Fruit fly (Drosophila melanogaster) whole organism, embryonic: ENCODE results near the gene CG14803.
A peak's percentile ranks its signal among the peaks of the same experiment; 100 is the strongest.

Source experiments
- CG13287 ChIP-seq: fragments of 200-800 bp; sonication (Bioruptor generic); IDR thresholded peaks from 2 replicates; pipeline ENCODE4 v1.3.6; 2022; ENCODE audit warnings: missing biosample characterization, missing genetic modification characterization; ENCODE audit not compliant: partially characterized antibody
- CG14667 ChIP-seq: fragments of 200-800 bp; sonication (Bioruptor generic); IDR thresholded peaks from 2 replicates; pipeline ENCODE4 v1.3.6; 2022; ENCODE audit warnings: missing biosample characterization, missing genetic modification characterization
- CG15479 ChIP-seq: fragments of 200-800 bp; sonication (Bioruptor generic); optimal IDR thresholded peaks from 3 replicates; lab custom pipeline; 2019; ENCODE audit warnings: missing biosample characterization, mild to moderate bottlenecking, missing genetic modification characterization, moderate library complexity
- CG1603 ChIP-seq: fragments of 200-800 bp; sonication (Bioruptor generic); optimal IDR thresholded peaks from 2 replicates; lab custom pipeline; 2019; ENCODE audit warnings: missing biosample characterization, mild to moderate bottlenecking, missing genetic modification characterization, moderate library complexity
- CG17361 ChIP-seq: fragments of 200-800 bp; sonication (Bioruptor generic); IDR thresholded peaks from 3 replicates; pipeline ENCODE4 v1.3.6; 2022; ENCODE audit warnings: missing biosample characterization, missing genetic modification characterization
- CG17802 ChIP-seq: fragments of 200-800 bp; sonication (Bioruptor generic); optimal IDR thresholded peaks from 2 replicates; lab custom pipeline; 2018; ENCODE audit warnings: missing biosample characterization, mild to moderate bottlenecking, missing genetic modification characterization, moderate library complexity
- CG18262 ChIP-seq: fragments of 200-800 bp; optimal IDR thresholded peaks from 3 replicates; lab custom pipeline; 2019; ENCODE audit warnings: missing biosample characterization, mild to moderate bottlenecking, missing genetic modification characterization, moderate library complexity
- CG18619 ChIP-seq: fragments of 200-800 bp; sonication (Bioruptor generic); optimal IDR thresholded peaks from 3 replicates; lab custom pipeline; 2017; ENCODE audit warnings: missing biosample characterization, mild to moderate bottlenecking, missing genetic modification characterization
- CG2120 ChIP-seq: fragments of 200-800 bp; sonication (Bioruptor generic); optimal IDR thresholded peaks from 3 replicates; lab custom pipeline; 2016; ENCODE audit warnings: missing biosample characterization, missing genetic modification characterization
- CG30020 ChIP-seq: fragments of 200-800 bp; optimal IDR thresholded peaks from 2 replicates; lab custom pipeline; 2019; ENCODE audit warnings: missing biosample characterization, mild to moderate bottlenecking, missing genetic modification characterization, moderate library complexity
- CG3065 ChIP-seq: fragments of 200-800 bp; sonication (Bioruptor generic); optimal IDR thresholded peaks from 2 replicates; lab custom pipeline; 2016; ENCODE audit warnings: missing biosample characterization, missing genetic modification characterization
- CG3995 ChIP-seq: fragments of 200-800 bp; sonication (Bioruptor generic); optimal IDR thresholded peaks from 3 replicates; lab custom pipeline; 2016; ENCODE audit warnings: missing biosample characterization, missing genetic modification characterization
- CG4730 ChIP-seq: fragments of 200-800 bp; sonication (Bioruptor generic); IDR thresholded peaks from 2 replicates; pipeline ENCODE4 v1.3.6; 2022; ENCODE audit warnings: missing biosample characterization, missing genetic modification characterization
- CG6765 ChIP-seq: fragments of 200-800 bp; sonication (Bioruptor generic); optimal IDR thresholded peaks from 3 replicates; lab custom pipeline; 2017; ENCODE audit warnings: missing biosample characterization, mild to moderate bottlenecking, missing genetic modification characterization
- CG8290 ChIP-seq, 3 experiments: fragments of 200-800 bp; sonication (Bioruptor generic); optimal IDR thresholded peaks; 2 replicates each; lab custom pipeline; 2016 to 2019; ENCODE audit warnings: missing biosample characterization in 3 of 3, missing genetic modification characterization in 3 of 3, mild to moderate bottlenecking in 2 of 3, moderate library complexity in 1 of 3
- CG8388 ChIP-seq: fragments of 200-800 bp; sonication (Bioruptor generic); optimal IDR thresholded peaks from 2 replicates; lab custom pipeline; 2019; ENCODE audit warnings: missing biosample characterization, mild to moderate bottlenecking, missing genetic modification characterization, moderate library complexity
- D19B ChIP-seq: fragments of 200-800 bp; sonication (Bioruptor generic); optimal IDR thresholded peaks from 2 replicates; lab custom pipeline; 2017; ENCODE audit warnings: missing biosample characterization, mild to moderate bottlenecking, missing genetic modification characterization
- Dad ChIP-seq: fragments of 200-800 bp; sonication (Bioruptor generic); optimal IDR thresholded peaks from 3 replicates; lab custom pipeline; 2016; ENCODE audit warnings: missing biosample characterization, missing genetic modification characterization
- Dbx ChIP-seq: fragments of 200-800 bp; sonication (Bioruptor generic); IDR thresholded peaks from 3 replicates; pipeline ENCODE4 v1.3.6; 2022; ENCODE audit warnings: missing biosample characterization, missing genetic modification characterization
- HLH4C ChIP-seq: fragments of 200-800 bp; sonication (Bioruptor generic); IDR thresholded peaks from 3 replicates; pipeline ENCODE4 v1.3.6; 2022; ENCODE audit warnings: missing biosample characterization, missing genetic modification characterization; ENCODE audit not compliant: partially characterized antibody
- Hr78 ChIP-seq, 2 experiments: fragments of 200-800 bp in 1 of 2; fragments of >200 bp in 1 of 2; sonication (Bioruptor generic) in 1 of 2; optimal IDR thresholded peaks; 2 replicates each; lab custom pipeline; 2017 to 2019; ENCODE audit warnings: missing biosample characterization in 2 of 2, missing genetic modification characterization in 2 of 2, mild to moderate bottlenecking in 1 of 2, moderate library complexity in 1 of 2
- Neu2 ChIP-seq: fragments of 200-800 bp; sonication (Bioruptor generic); optimal IDR thresholded peaks from 3 replicates; lab custom pipeline; 2016; ENCODE audit warnings: missing biosample characterization, missing genetic modification characterization, borderline replicate concordance
- Ptx1 ChIP-seq: fragments of 200-800 bp; sonication (Bioruptor generic); IDR thresholded peaks from 2 replicates; pipeline ENCODE4 v1.3.6; 2022; ENCODE audit warnings: missing biosample characterization, missing genetic modification characterization
- Sox102F ChIP-seq: fragments of 200-800 bp; sonication (Bioruptor generic); optimal IDR thresholded peaks from 2 replicates; lab custom pipeline; 2018; ENCODE audit warnings: missing biosample characterization, mild to moderate bottlenecking, missing genetic modification characterization, moderate library complexity
- al ChIP-seq: fragments of 200-800 bp; sonication (Bioruptor generic); IDR thresholded peaks from 2 replicates; pipeline ENCODE4 v1.3.6; 2022; ENCODE audit warnings: missing biosample characterization, missing genetic modification characterization
- ase ChIP-seq: fragments of 200-800 bp; sonication (Bioruptor generic); IDR thresholded peaks from 3 replicates; pipeline ENCODE4 v1.3.6; 2022; ENCODE audit warnings: missing biosample characterization, missing genetic modification characterization
- cad ChIP-seq: fragments of >200 bp; optimal IDR thresholded peaks from 2 replicates; lab custom pipeline; 2017; ENCODE audit warnings: missing biosample characterization, missing genetic modification characterization
- chinmo ChIP-seq: fragments of 200-800 bp; sonication (Bioruptor generic); IDR thresholded peaks from 4 replicates; pipeline ENCODE4 v1.3.6; 2022; ENCODE audit warnings: missing biosample characterization, missing genetic modification characterization; ENCODE audit not compliant: partially characterized antibody
- crc ChIP-seq: fragments of 200-800 bp; sonication (Bioruptor generic); optimal IDR thresholded peaks from 2 replicates; lab custom pipeline; 2016; ENCODE audit warnings: missing biosample characterization, missing genetic modification characterization
- crp ChIP-seq, 2 experiments: fragments of 200-800 bp; sonication (Bioruptor generic); optimal IDR thresholded peaks; 2 replicates in 1 of 2; 3 replicates in 1 of 2; lab custom pipeline; 2017; ENCODE audit warnings: missing biosample characterization in 2 of 2, missing genetic modification characterization in 2 of 2, mild to moderate bottlenecking in 1 of 2, moderate library complexity in 1 of 2
- dati ChIP-seq: fragments of 200-800 bp; sonication (Bioruptor generic); IDR thresholded peaks from 2 replicates; pipeline ENCODE4 v1.3.6; 2022; ENCODE audit warnings: missing biosample characterization, missing genetic modification characterization
- dpn ChIP-seq, 2 experiments: fragments of 200-800 bp; sonication (Bioruptor generic); optimal IDR thresholded peaks; 3 replicates each; lab custom pipeline; 2016; ENCODE audit warnings: missing biosample characterization in 2 of 2, missing genetic modification characterization in 2 of 2
- dysf ChIP-seq: fragments of 200-800 bp; sonication (Bioruptor generic); IDR thresholded peaks from 3 replicates; pipeline ENCODE4 v1.3.6; 2022; ENCODE audit warnings: missing biosample characterization, missing genetic modification characterization
- gce ChIP-seq: fragments of 200-800 bp; sonication (Bioruptor generic); IDR thresholded peaks from 3 replicates; pipeline ENCODE4 v1.3.6; 2022; ENCODE audit warnings: missing biosample characterization, missing genetic modification characterization
- her ChIP-seq: fragments of 200-800 bp; sonication (Bioruptor generic); optimal IDR thresholded peaks from 2 replicates; lab custom pipeline; 2016; ENCODE audit warnings: missing biosample characterization, missing genetic modification characterization
- lab ChIP-seq: fragments of 200-800 bp; sonication (Bioruptor generic); optimal IDR thresholded peaks from 3 replicates; lab custom pipeline; 2017; ENCODE audit warnings: missing biosample characterization, missing genetic modification characterization, mild to moderate bottlenecking, moderate library complexity, missing genetic modification reagents
- lbe ChIP-seq: fragments of 200-800 bp; sonication (Bioruptor generic); optimal IDR thresholded peaks from 2 replicates; lab custom pipeline; 2016; ENCODE audit warnings: missing biosample characterization, mild to moderate bottlenecking, missing genetic modification characterization
- nmo ChIP-seq: fragments of 200-800 bp; sonication (Bioruptor generic); optimal IDR thresholded peaks from 2 replicates; lab custom pipeline; 2018; ENCODE audit warnings: missing biosample characterization, mild to moderate bottlenecking, missing genetic modification characterization, moderate library complexity
- otp ChIP-seq: fragments of 200-800 bp; sonication (Bioruptor generic); IDR thresholded peaks from 3 replicates; pipeline ENCODE4, ENCODE4 v1.3.6; 2022; ENCODE audit warnings: missing biosample characterization, missing genetic modification characterization
- pan ChIP-seq, 4 experiments: fragments of >200 bp in 3 of 4; fragments of 200-800 bp in 1 of 4; sonication (Bioruptor generic) in 1 of 4; optimal IDR thresholded peaks in 3 of 4; IDR thresholded peaks in 1 of 4; 2 replicates each; pipeline versions ENCODE4 v1.3.6 to Lab custom; 2017 to 2022; ENCODE audit warnings: missing biosample characterization in 2 of 4, missing genetic modification characterization in 2 of 4, mixed read lengths in 1 of 4
- phol ChIP-seq: fragments of 200-800 bp; sonication (Bioruptor generic); optimal IDR thresholded peaks from 3 replicates; lab custom pipeline; 2018; ENCODE audit warnings: missing biosample characterization, mild to moderate bottlenecking, missing genetic modification characterization, moderate library complexity
- sob ChIP-seq: fragments of 200-800 bp; sonication (Bioruptor generic); IDR thresholded peaks from 2 replicates; pipeline ENCODE4 v1.3.6; 2022; ENCODE audit warnings: missing biosample characterization, missing genetic modification characterization
- tll ChIP-seq, 2 experiments: fragments of 200-800 bp in 1 of 2; fragments of >200 bp in 1 of 2; sonication (Bioruptor generic) in 1 of 2; optimal IDR thresholded peaks; 2 replicates each; lab custom pipeline; 2017 to 2019; ENCODE audit warnings: missing biosample characterization in 2 of 2, missing genetic modification characterization in 2 of 2, mild to moderate bottlenecking in 1 of 2, moderate library complexity in 1 of 2
- ttk ChIP-seq: fragments of 200-800 bp; sonication (Bioruptor generic); IDR thresholded peaks from 2 replicates; pipeline ENCODE4 v2.1.2; 2022; ENCODE audit warnings: missing biosample characterization, missing genetic modification characterization
- tx ChIP-seq: fragments of 200-800 bp; sonication (Bioruptor generic); optimal IDR thresholded peaks from 2 replicates; lab custom pipeline; 2016; ENCODE audit warnings: missing biosample characterization, missing genetic modification characterization
- zen ChIP-seq: fragments of 200-800 bp; sonication (Bioruptor generic); optimal IDR thresholded peaks from 3 replicates; lab custom pipeline; 2018; ENCODE audit warnings: missing biosample characterization, mild to moderate bottlenecking, missing genetic modification characterization, moderate library complexity

Gene CG14803

dm6 chrX:1823883-1824609 lies 44.6 kb upstream of the CG14803 start:
- no peak for TF ChIP-seq CG3065
- no peak for TF ChIP-seq al (GFP tag; lab: Robert Waterston, UW)
- TF ChIP-seq crp (GFP tag; optimal IDR thresholded peaks at IDR 0.05; lab: Kevin White, UChicago), result peak in 1 of 2 experiments; percentile 43
- TF ChIP-seq zen (tag; lab: Kevin White, UChicago), result peak; percentile 81
- TF ChIP-seq dati (GFP tag; lab: Robert Waterston, UW), result no peak
- TF ChIP-seq chinmo (GFP tag; lab: Robert Waterston, UW), result 0 out of 4 replicates have a peak, but pooled peaks have one; percentile 70
- TF ChIP-seq cad (GFP tag; lab: Kevin White, UChicago), result peak; percentile 71
- no peak for TF ChIP-seq CG13287
- peak; percentile 68 for TF ChIP-seq CG3995 (GFP tag; lab: Kevin White, UChicago)
- TF ChIP-seq tll (GFP tag; optimal IDR thresholded peaks at IDR 0.05; lab: Kevin White, UChicago), result peak in 1 of 2 experiments; percentile 90
- peak; percentile 92 for TF ChIP-seq Neu2
- no peak for TF ChIP-seq CG18619 (GFP tag; lab: Kevin White, UChicago)
- peak; percentile 67 for TF ChIP-seq CG15479 (GFP tag; lab: Kevin White, UChicago)
- TF ChIP-seq, all 482 proteins: peak for 8

- peak; percentile 8 for TF ChIP-seq tx
- no peak for TF ChIP-seq CG17802 (tag; lab: Kevin White, UChicago)
- no peak for TF ChIP-seq her (GFP tag; lab: Kevin White, UChicago)
- no peak for TF ChIP-seq CG18262
- TF ChIP-seq CG17361 (GFP tag; lab: Robert Waterston, UW), result 0 out of 3 replicates have a peak, but pooled peaks have one; percentile 29
- peak in 1 of 2 experiments; percentile 45 for TF ChIP-seq Hr78 (GFP tag; optimal IDR thresholded peaks at IDR 0.05; lab: Kevin White, UChicago)
- peak; percentile 31 for TF ChIP-seq Sox102F (GFP tag; lab: Kevin White, UChicago)
- peak; percentile 59 for TF ChIP-seq Ptx1 (GFP tag; lab: Robert Waterston, UW)
- TF ChIP-seq CG2120 (GFP tag; lab: Kevin White, UChicago), result peak; percentile 28
- TF ChIP-seq CG30020 (tag; lab: Kevin White, UChicago), result no peak
- TF ChIP-seq Dad (GFP tag; lab: Kevin White, UChicago), result no peak
- TF ChIP-seq CG14667 (GFP tag; lab: Robert Waterston, UW), result peak; percentile 27; the same call in 1 of the 2 replicates
- peak in 1 of 2 experiments; percentile 15 for TF ChIP-seq dpn (GFP tag; optimal IDR thresholded peaks at IDR 0.05; lab: Kevin White, UChicago)
- TF ChIP-seq gce (GFP tag; lab: Robert Waterston, UW), result 0 out of 3 replicates have a peak, but pooled peaks have one; percentile 21
- peak; percentile 37 for TF ChIP-seq CG1603 (tag; lab: Kevin White, UChicago)
- no peak for TF ChIP-seq ase
- TF ChIP-seq HLH4C (GFP tag; lab: Robert Waterston, UW), result 0 out of 3 replicates have a peak, but pooled peaks have one; percentile 46
- peak; percentile 29; the same call in 1 of the 2 replicates for TF ChIP-seq ttk (GFP tag; lab: Robert Waterston, UW)
- peak; percentile 43 for TF ChIP-seq lbe
- 0 out of 3 replicates have a peak, but pooled peaks have one; percentile 22 for TF ChIP-seq Dbx (GFP tag; lab: Robert Waterston, UW)
- no peak for TF ChIP-seq CG4730 (GFP tag; lab: Robert Waterston, UW)
- peak; percentile 89 for TF ChIP-seq D19B (GFP tag; lab: Kevin White, UChicago)
- no peak for TF ChIP-seq CG8388 (GFP tag; lab: Kevin White, UChicago)
- TF ChIP-seq otp, result no peak
- no peak for TF ChIP-seq CG6765 (GFP tag; lab: Kevin White, UChicago)
- peak; percentile 26; the same call in 1 of the 3 replicates for TF ChIP-seq dysf
- peak; percentile 4 for TF ChIP-seq lab
- TF ChIP-seq crc (GFP tag; lab: Kevin White, UChicago), result no peak
- TF ChIP-seq nmo (GFP tag; lab: Kevin White, UChicago), result peak; percentile 8
- TF ChIP-seq pan (optimal IDR thresholded peaks at IDR 0.05; lab: Kevin White, UChicago), result no peak
- TF ChIP-seq pan (GFP tag; optimal IDR thresholded peaks at IDR 0.05 in 1 of 2, IDR thresholded peaks at IDR 0.05 in 1 of 2), result peak in 1 of 2 experiments; percentile 15
- peak; percentile 48; the same call in 1 of the 2 replicates for TF ChIP-seq sob (GFP tag; lab: Robert Waterston, UW)
- peak; percentile 5 for TF ChIP-seq phol (tag; lab: Kevin White, UChicago)
- no peak for TF ChIP-seq CG8290 (GFP tag; optimal IDR thresholded peaks at IDR 0.05; lab: Kevin White, UChicago)
- TF ChIP-seq CG8290 (tag; optimal IDR thresholded peaks at IDR 0.05; lab: Kevin White, UChicago), result peak in 1 of 2 experiments; percentile 34
These were observed 44.1 kb upstream of the CG14803 start for dm6 chrX:1824610-1824948.
